Worm (Caenorhabditis elegans) whole organism, L4 larva: ENCODE results near the gene Y79H2A.2.
A peak's percentile ranks its signal among the peaks of the same experiment; 100 is the strongest.

Source experiments
- D1046.2 ChIP-seq: fragments of 200-800 bp; sonication (Bioruptor generic); IDR thresholded peaks from 2 replicates; pipeline ENCODE4 v1.3.6; 2022; ENCODE audit warnings: missing genetic modification characterization, missing compliant biosample characterization
- F26F4.8 ChIP-seq: fragments of 200-800 bp; sonication (Bioruptor generic); conservative IDR thresholded peaks from 2 replicates; pipeline ENCODE4 v1.3.6; 2022; ENCODE audit warnings: missing genetic modification characterization, missing compliant biosample characterization
- F44E2.7 ChIP-seq: fragments of 200-800 bp; sonication (Bioruptor generic); IDR thresholded peaks from 2 replicates; pipeline ENCODE4 v2.1.2; 2022; ENCODE audit warnings: missing genetic modification characterization, missing compliant biosample characterization
- T26A8.4 ChIP-seq: fragments of 200-800 bp; sonication (Bioruptor generic); IDR thresholded peaks from 2 replicates; pipeline ENCODE4 v1.3.6; 2022; ENCODE audit warnings: missing genetic modification characterization, missing compliant biosample characterization
- Y5F2A.4 ChIP-seq: fragments of 200-800 bp; sonication (Bioruptor generic); optimal IDR thresholded peaks from 2 replicates; lab custom pipeline; 2018; ENCODE audit warnings: mild to moderate bottlenecking, missing genetic modification characterization, missing compliant biosample characterization
- Y75B8A.6 ChIP-seq: fragments of 200-800 bp; sonication (Bioruptor generic); IDR thresholded peaks from 2 replicates; pipeline ENCODE4 v1.3.6; 2022; ENCODE audit warnings: missing genetic modification reagents, missing genetic modification characterization, missing compliant biosample characterization
- ZK337.2 ChIP-seq: fragments of 200-800 bp; sonication (Bioruptor generic); IDR thresholded peaks from 2 replicates; pipeline ENCODE4 v1.3.6; 2022; ENCODE audit warnings: missing genetic modification reagents, missing genetic modification characterization, missing compliant biosample characterization
- ceh-28 ChIP-seq: fragments of 150-350 bp; optimal IDR thresholded peaks from 2 replicates; lab custom pipeline; 2014; ENCODE audit warnings: missing biosample characterization, missing genetic modification reagents, missing genetic modification characterization
- ces-1 ChIP-seq: fragments of 150-350 bp; sonication (generic microtip); optimal IDR thresholded peaks from 4 replicates; lab custom pipeline; 2014; ENCODE audit warnings: missing biosample characterization, missing genetic modification reagents, missing genetic modification characterization
- daf-16 ChIP-seq, 3 experiments: sonication (generic microtip); optimal IDR thresholded peaks; 2 replicates each; lab custom pipeline; 2016 to 2017; ENCODE audit warnings: missing genetic modification characterization in 3 of 3, missing genetic modification reagents in 3 of 3, mild to moderate bottlenecking in 2 of 3, missing compliant biosample characterization in 2 of 3, missing biosample characterization in 1 of 3, moderate library complexity in 1 of 3
- dmd-6 ChIP-seq: fragments of 200-800 bp; sonication (Bioruptor generic); IDR thresholded peaks from 2 replicates; pipeline ENCODE4 v1.3.6; 2022; ENCODE audit warnings: missing genetic modification reagents, missing genetic modification characterization, missing compliant biosample characterization
- dmd-9 ChIP-seq: fragments of 200-800 bp; sonication (Bioruptor generic); IDR thresholded peaks from 2 replicates; pipeline ENCODE4 v1.3.6; 2022; ENCODE audit warnings: missing genetic modification reagents, missing genetic modification characterization, missing compliant biosample characterization
- dpl-1 ChIP-seq: fragments of 150-350 bp; optimal IDR thresholded peaks from 2 replicates; lab custom pipeline; 2014; ENCODE audit warnings: missing biosample characterization, missing genetic modification reagents, missing genetic modification characterization
- dve-1 ChIP-seq: sonication (generic microtip); optimal IDR thresholded peaks from 2 replicates; lab custom pipeline; 2017; ENCODE audit warnings: antibody characterized with exemption, mild to moderate bottlenecking, missing genetic modification characterization, missing compliant biosample characterization; ENCODE audit not compliant: insufficient read depth
- hif-1 ChIP-seq, 2 experiments: sonication (generic microtip); optimal IDR thresholded peaks; 2 replicates each; lab custom pipeline; 2016 to 2017; ENCODE audit warnings: missing compliant biosample characterization in 2 of 2, missing genetic modification characterization in 2 of 2, missing genetic modification reagents in 2 of 2, missing genotype in 2 of 2, mild to moderate bottlenecking in 1 of 2
- hlh-11 ChIP-seq: fragments of 200-800 bp; sonication (Bioruptor generic); optimal IDR thresholded peaks from 2 replicates; lab custom pipeline; 2018; ENCODE audit warnings: mild to moderate bottlenecking, missing genetic modification characterization, missing compliant biosample characterization
- hlh-30 ChIP-seq: sonication (generic microtip); optimal IDR thresholded peaks from 2 replicates; lab custom pipeline; 2017; ENCODE audit warnings: antibody characterized with exemption, mild to moderate bottlenecking, missing genetic modification characterization, missing compliant biosample characterization; ENCODE audit not compliant: insufficient read depth
- hmg-1.1 ChIP-seq: fragments of 200-800 bp; sonication (Bioruptor generic); IDR thresholded peaks from 2 replicates; pipeline ENCODE4 v1.3.6; 2022; ENCODE audit warnings: missing genetic modification reagents, missing genetic modification characterization, missing compliant biosample characterization
- jun-1 ChIP-seq: fragments of 150-350 bp; optimal IDR thresholded peaks from 2 replicates; lab custom pipeline; 2014; ENCODE audit warnings: missing biosample characterization, missing genetic modification reagents, missing genetic modification characterization
- lim-7 ChIP-seq: fragments of 200-800 bp; sonication (Bioruptor generic); IDR thresholded peaks from 2 replicates; pipeline ENCODE4 v1.3.6; 2022; ENCODE audit warnings: missing genetic modification characterization, missing compliant biosample characterization
- lin-13 ChIP-seq: fragments of 150-350 bp; optimal IDR thresholded peaks from 2 replicates; lab custom pipeline; 2014; ENCODE audit warnings: missing biosample characterization, missing genetic modification reagents, missing genetic modification characterization
- lin-29 ChIP-seq: fragments of 200-800 bp; sonication (Bioruptor generic); IDR thresholded peaks from 2 replicates; pipeline ENCODE4 v1.3.6; 2022; ENCODE audit warnings: missing genetic modification reagents, missing genetic modification characterization, missing compliant biosample characterization
- lin-38 ChIP-seq: fragments of 200-800 bp; sonication (Bioruptor generic); IDR thresholded peaks from 2 replicates; pipeline ENCODE4 v1.3.6; 2022; ENCODE audit warnings: missing genetic modification reagents, missing genetic modification characterization, missing compliant biosample characterization
- lsy-2 ChIP-seq, 2 experiments: fragments of 150-350 bp in 1 of 2; sonication (generic microtip) in 1 of 2; optimal IDR thresholded peaks; 2 replicates each; lab custom pipeline; 2014 to 2017; ENCODE audit warnings: missing biosample characterization in 2 of 2, missing genetic modification characterization in 2 of 2
- madf-9 ChIP-seq: fragments of 200-800 bp; sonication (Bioruptor generic); conservative IDR thresholded peaks from 2 replicates; pipeline ENCODE4 v1.3.6; 2022; ENCODE audit warnings: missing genetic modification reagents, missing genetic modification characterization, missing compliant biosample characterization
- mdl-1 ChIP-seq, 2 experiments: fragments of 150-350 bp in 1 of 2; sonication (generic microtip) in 1 of 2; optimal IDR thresholded peaks; 2 replicates each; lab custom pipeline; 2014 to 2017; ENCODE audit warnings: missing biosample characterization in 2 of 2, missing genetic modification characterization in 2 of 2
- mep-1 ChIP-seq: fragments of 150-350 bp; sonication (generic microtip); optimal IDR thresholded peaks from 3 replicates; lab custom pipeline; 2014; ENCODE audit warnings: missing biosample characterization, missing genetic modification characterization
- mes-2 ChIP-seq: sonication (generic microtip); optimal IDR thresholded peaks from 2 replicates; lab custom pipeline; 2016; ENCODE audit warnings: missing genotype, mild to moderate bottlenecking, missing genetic modification characterization, missing compliant biosample characterization; ENCODE audit not compliant: poor library complexity, severe bottlenecking
- mxl-2 ChIP-seq: fragments of 200-800 bp; sonication (Bioruptor generic); conservative IDR thresholded peaks from 2 replicates; pipeline ENCODE4 v1.3.6; 2022; ENCODE audit warnings: missing genetic modification reagents, missing genetic modification characterization, missing compliant biosample characterization
- mxl-3 ChIP-seq: fragments of 200-800 bp; sonication (Bioruptor generic); optimal IDR thresholded peaks from 2 replicates; lab custom pipeline; 2018; ENCODE audit warnings: mild to moderate bottlenecking, missing genetic modification characterization, missing compliant biosample characterization
- nhr-10 ChIP-seq: fragments of 150-350 bp; optimal IDR thresholded peaks from 2 replicates; lab custom pipeline; 2014; ENCODE audit warnings: missing biosample characterization, missing genetic modification characterization
- nhr-102 ChIP-seq: sonication (generic microtip); optimal IDR thresholded peaks from 2 replicates; lab custom pipeline; 2016; ENCODE audit warnings: mild to moderate bottlenecking, missing genetic modification characterization, moderate library complexity, missing compliant biosample characterization
- nhr-11 ChIP-seq: fragments of 150-350 bp; optimal IDR thresholded peaks from 2 replicates; lab custom pipeline; 2014; ENCODE audit warnings: missing biosample characterization, missing genetic modification characterization
- nhr-28 ChIP-seq: fragments of 150-350 bp; optimal IDR thresholded peaks from 2 replicates; lab custom pipeline; 2014; ENCODE audit warnings: missing biosample characterization, missing genetic modification characterization
- nhr-42 ChIP-seq: fragments of 200-800 bp; sonication (Bioruptor generic); IDR thresholded peaks from 2 replicates; pipeline ENCODE4 v1.3.6; 2022; ENCODE audit warnings: missing genetic modification characterization, missing compliant biosample characterization
- nhr-48 ChIP-seq: sonication (generic microtip); optimal IDR thresholded peaks from 2 replicates; lab custom pipeline; 2016; ENCODE audit warnings: mild to moderate bottlenecking, missing genetic modification characterization, missing compliant biosample characterization
- nhr-6 ChIP-seq: fragments of 150-350 bp; optimal IDR thresholded peaks from 2 replicates; lab custom pipeline; 2014; ENCODE audit warnings: missing biosample characterization, missing genetic modification characterization
- nhr-77 ChIP-seq: fragments of 150-350 bp; optimal IDR thresholded peaks from 2 replicates; lab custom pipeline; 2014; ENCODE audit warnings: missing biosample characterization, missing genetic modification characterization
- pha-4 ChIP-seq, 2 experiments: fragments of 150-350 bp in 1 of 2; fragments of 200-800 bp in 1 of 2; sonication (Bioruptor generic) in 1 of 2; IDR thresholded peaks in 1 of 2; optimal IDR thresholded peaks in 1 of 2; 2 replicates each; pipeline versions ENCODE4 v1.3.6 to Lab custom; 2014 to 2022; ENCODE audit warnings: missing genetic modification characterization in 2 of 2, missing genetic modification reagents in 2 of 2, missing biosample characterization in 1 of 2, missing compliant biosample characterization in 1 of 2
- pqm-1 ChIP-seq: sonication (generic microtip); optimal IDR thresholded peaks from 2 replicates; lab custom pipeline; 2017; ENCODE audit warnings: missing biosample characterization, missing genetic modification characterization
- rbr-2 ChIP-seq: sonication (generic microtip); optimal IDR thresholded peaks from 2 replicates; lab custom pipeline; 2016; ENCODE audit warnings: missing genotype, missing genetic modification characterization, missing compliant biosample characterization
- spr-3 ChIP-seq: fragments of 200-800 bp; sonication (Bioruptor generic); optimal IDR thresholded peaks from 2 replicates; lab custom pipeline; 2018; ENCODE audit warnings: mild to moderate bottlenecking, missing genetic modification characterization, missing compliant biosample characterization
- tra-1 ChIP-seq: fragments of 200-800 bp; sonication (Bioruptor generic); IDR thresholded peaks from 2 replicates; pipeline ENCODE4 v1.3.6; 2022; ENCODE audit warnings: missing genetic modification reagents, missing genetic modification characterization, missing compliant biosample characterization
- unc-62 ChIP-seq, 3 experiments: fragments of 150-350 bp in 1 of 3; sonication (generic microtip); optimal IDR thresholded peaks in 2 of 3; peaks in 1 of 3; 1 replicate in 1 of 3; 2 replicates in 2 of 3; lab custom pipeline; 2014 to 2017; ENCODE audit warnings: missing biosample characterization in 3 of 3, missing genetic modification characterization in 3 of 3, missing genetic modification reagents in 3 of 3, missing genotype in 1 of 3
- zip-11 ChIP-seq: fragments of 200-800 bp; sonication (Bioruptor generic); IDR thresholded peaks from 2 replicates; pipeline ENCODE4 v1.3.6; 2022; ENCODE audit warnings: missing genetic modification characterization, missing compliant biosample characterization
- zip-2 ChIP-seq: fragments of 150-350 bp; optimal IDR thresholded peaks from 2 replicates; lab custom pipeline; 2014; ENCODE audit warnings: missing biosample characterization, missing genetic modification characterization
- ztf-7 ChIP-seq: fragments of 150-350 bp; optimal IDR thresholded peaks from 2 replicates; lab custom pipeline; 2014; ENCODE audit warnings: missing biosample characterization, missing genetic modification characterization

Gene Y79H2A.2

ce11 chrIII:12003264-12003663, 27.3 kb downstream of the Y79H2A.2 start:
- TF ChIP-seq lin-29 (no peak), nhr-48 (peak; percentile 92), lsy-2 (tag; optimal IDR thresholded peaks at IDR 0.05; lab: Kevin White, UChicago) (peak; percentile 11 to 38), mep-1 (peak; percentile 56), tra-1 (GFP tag; lab: Robert Waterston, UW) (peak; percentile 70; the same call in 1 of the 2 replicates), lim-7 (no peak), Y75B8A.6 (GFP tag; lab: Robert Waterston, UW) (no peak), nhr-28 (tag; lab: Kevin White, UChicago) (peak; percentile 95), pqm-1 (tag; lab: Kevin White, UChicago) (peak; percentile 75), Y5F2A.4 (GFP tag; lab: Kevin White, UChicago) (no peak), D1046.2 (GFP tag; lab: Robert Waterston, UW) (no peak), madf-9 (no peak), hif-1 (tag; optimal IDR thresholded peaks at IDR 0.05; lab: Kevin White, UChicago) (peak in 1 of 2 experiments; percentile 86), mes-2 (tag; lab: Kevin White, UChicago) (peak; percentile 79), T26A8.4 (GFP tag; lab: Robert Waterston, UW) (peak; percentile 46; the same call in 1 of the 2 replicates), ceh-28 (tag; lab: Kevin White, UChicago) (no peak), rbr-2 (peak; percentile 24), ztf-7 (no peak), daf-16 (GFP tag; optimal IDR thresholded peaks at IDR 0.05; lab: Kevin White, UChicago) (no peak), daf-16 (tag; optimal IDR thresholded peaks at IDR 0.05; lab: Kevin White, UChicago) (peak; percentile 99), mxl-3 (GFP tag; lab: Kevin White, UChicago) (peak; percentile 81), dve-1 (tag; lab: Kevin White, UChicago) (peak; percentile 91), dpl-1 (GFP tag; lab: Kevin White, UChicago) (peak; percentile 12), ces-1 (GFP tag; lab: Kevin White, UChicago) (no peak), mdl-1 (tag; optimal IDR thresholded peaks at IDR 0.05; lab: Kevin White, UChicago) (peak in 1 of 2 experiments; percentile 76), dmd-6 (GFP tag; lab: Robert Waterston, UW) (peak; percentile 92), pha-4 (GFP tag; IDR thresholded peaks at IDR 0.05; lab: Robert Waterston, UW) (no peak; the same call in 1 of the 2 replicates), pha-4 (tag; optimal IDR thresholded peaks at IDR 0.05; lab: Kevin White, UChicago) (peak; percentile 19), hlh-30 (tag; lab: Kevin White, UChicago) (peak; percentile 89), nhr-11 (tag; lab: Kevin White, UChicago) (peak; percentile 38), mxl-2 (GFP tag; lab: Robert Waterston, UW) (no peak), F26F4.8 (GFP tag; lab: Robert Waterston, UW) (no peak), nhr-102 (tag; lab: Kevin White, UChicago) (peak; percentile 70), hlh-11 (tag; lab: Kevin White, UChicago) (peak; percentile 97), hmg-1.1 (GFP tag; lab: Robert Waterston, UW) (peak; percentile 20; the same call in 1 of the 2 replicates), jun-1 (tag; lab: Kevin White, UChicago) (peak; percentile 25), lin-38 (peak; percentile 23), nhr-42 (0 out of 2 replicates have a peak, but pooled peaks have one; percentile 19), spr-3 (GFP tag; lab: Kevin White, UChicago) (no peak), dmd-9 (GFP tag; lab: Robert Waterston, UW) (no peak), zip-2 (tag; lab: Kevin White, UChicago) (no peak), unc-62 (GFP tag; optimal IDR thresholded peaks at IDR 0.05 in 1 of 2; lab: Kevin White, UChicago) (peak; percentile 55 to 58), unc-62 (tag; optimal IDR thresholded peaks at IDR 0.05; lab: Kevin White, UChicago) (no peak), nhr-6 (peak; percentile 36), F44E2.7 (no peak), zip-11 (no peak), lin-13 (GFP tag; lab: Kevin White, UChicago) (peak; percentile 25), nhr-77 (tag; lab: Kevin White, UChicago) (peak; percentile 74), ZK337.2 (GFP tag; lab: Robert Waterston, UW) (no peak), nhr-10 (tag; lab: Kevin White, UChicago) (peak; percentile 59)
- TF ChIP-seq, all 104 proteins: peak for 30
